Fruit fly (Drosophila melanogaster): Measurements from ENCODE around the gene CG34337.

DNA sequence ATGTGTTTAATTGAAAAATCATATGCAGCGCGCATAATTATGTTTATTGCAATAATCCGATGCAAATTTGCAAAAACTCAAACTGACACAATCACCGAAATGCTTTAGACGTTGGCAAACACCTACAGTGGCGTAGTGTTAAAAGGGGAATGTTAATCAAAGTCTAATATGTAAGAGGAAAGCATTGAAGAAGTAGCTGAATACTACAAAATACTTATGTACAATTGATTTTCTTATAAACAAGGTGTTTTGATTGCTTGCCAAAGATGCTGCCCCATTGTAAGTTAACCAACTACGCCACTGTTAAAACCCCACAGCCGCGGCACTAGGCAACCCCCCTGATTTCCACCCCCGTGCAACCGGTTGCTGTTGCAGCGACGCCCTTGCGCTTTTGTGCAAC lies 37.5 kb upstream of the CG34337 start:
- TF ChIP-seq pan (optimal IDR thresholded peaks at IDR 0.05) (no peak), psq (optimal IDR thresholded peaks at IDR 0.05) (no peak), EcR (GFP tag; optimal IDR thresholded peaks at IDR 0.05) (no peak), CG8478 (optimal IDR thresholded peaks at IDR 0.05) (no peak)

Measured in whole organism.